Worm (Caenorhabditis elegans) whole organism, L4 larva: ENCODE measurements around the gene nkat-1.

Experiments
- D1046.2 ChIP-seq: fragments of 200-800 bp; sonication (Bioruptor generic); IDR thresholded peaks from 2 replicates; pipeline ENCODE4 v1.3.6; 2022; ENCODE audit warnings: missing genetic modification characterization, missing compliant biosample characterization
- F26F4.8 ChIP-seq: fragments of 200-800 bp; sonication (Bioruptor generic); conservative IDR thresholded peaks from 2 replicates; pipeline ENCODE4 v1.3.6; 2022; ENCODE audit warnings: missing genetic modification characterization, missing compliant biosample characterization
- F37D6.2 ChIP-seq: sonication (generic microtip); optimal IDR thresholded peaks from 2 replicates; lab custom pipeline; 2016; ENCODE audit warnings: mild to moderate bottlenecking, missing genetic modification characterization, missing compliant biosample characterization
- R02D3.7 ChIP-seq: fragments of 150-350 bp; sonication (generic microtip); optimal IDR thresholded peaks from 3 replicates; lab custom pipeline; 2014; ENCODE audit warnings: missing biosample characterization, missing genetic modification characterization
- T20F7.1 ChIP-seq: fragments of 200-800 bp; sonication (Bioruptor generic); optimal IDR thresholded peaks from 2 replicates; lab custom pipeline; 2018; ENCODE audit warnings: mild to moderate bottlenecking, missing genetic modification characterization, missing compliant biosample characterization
- Y105C5A.15 ChIP-seq: fragments of 200-800 bp; sonication (Bioruptor generic); IDR thresholded peaks from 2 replicates; pipeline ENCODE4 v1.3.6; 2022; ENCODE audit warnings: missing genetic modification characterization, missing compliant biosample characterization
- Y48G9A.11 ChIP-seq: fragments of 200-800 bp; sonication (Bioruptor generic); IDR thresholded peaks from 2 replicates; pipeline ENCODE4 v1.3.6; 2022; ENCODE audit warnings: missing genetic modification reagents, missing genetic modification characterization, missing compliant biosample characterization
- Y5F2A.4 ChIP-seq: fragments of 200-800 bp; sonication (Bioruptor generic); optimal IDR thresholded peaks from 2 replicates; lab custom pipeline; 2018; ENCODE audit warnings: mild to moderate bottlenecking, missing genetic modification characterization, missing compliant biosample characterization
- ZK337.2 ChIP-seq: fragments of 200-800 bp; sonication (Bioruptor generic); IDR thresholded peaks from 2 replicates; pipeline ENCODE4 v1.3.6; 2022; ENCODE audit warnings: missing genetic modification reagents, missing genetic modification characterization, missing compliant biosample characterization
- aha-1 ChIP-seq: fragments of 150-350 bp; peaks from one replicate; lab custom pipeline; 2014; ENCODE audit warnings: missing biosample characterization, missing genetic modification characterization
- ceh-32 ChIP-seq: sonication (generic microtip); optimal IDR thresholded peaks from 2 replicates; lab custom pipeline; 2016; ENCODE audit warnings: mild to moderate bottlenecking, missing genetic modification characterization, missing compliant biosample characterization; ENCODE audit not compliant: poor library complexity
- ceh-62 ChIP-seq: sonication (generic microtip); optimal IDR thresholded peaks from 2 replicates; lab custom pipeline; 2017; ENCODE audit warnings: missing biosample characterization, missing genetic modification characterization
- ceh-82 ChIP-seq: sonication (generic microtip); optimal IDR thresholded peaks from 2 replicates; lab custom pipeline; 2017; ENCODE audit warnings: missing biosample characterization, missing genetic modification characterization
- ctbp-1 ChIP-seq: fragments of 200-800 bp; sonication (Bioruptor generic); IDR thresholded peaks from 2 replicates; pipeline ENCODE4 v1.3.6; 2022; ENCODE audit warnings: missing genetic modification reagents, missing genetic modification characterization, missing compliant biosample characterization
- daf-12 ChIP-seq: fragments of 150-350 bp; optimal IDR thresholded peaks from 2 replicates; lab custom pipeline; 2014; ENCODE audit warnings: missing biosample characterization, missing genetic modification reagents, missing genetic modification characterization
- daf-16 ChIP-seq, 3 experiments: sonication (generic microtip); optimal IDR thresholded peaks; 2 replicates each; lab custom pipeline; 2016 to 2017; ENCODE audit warnings: missing genetic modification characterization in 3 of 3, missing genetic modification reagents in 3 of 3, mild to moderate bottlenecking in 2 of 3, missing compliant biosample characterization in 2 of 3, missing biosample characterization in 1 of 3, moderate library complexity in 1 of 3
- dmd-8 ChIP-seq: fragments of 200-800 bp; sonication (Bioruptor generic); IDR thresholded peaks from 2 replicates; pipeline ENCODE4 v1.3.6; 2022; ENCODE audit warnings: missing genetic modification characterization, missing compliant biosample characterization
- dpl-1 ChIP-seq: fragments of 150-350 bp; optimal IDR thresholded peaks from 2 replicates; lab custom pipeline; 2014; ENCODE audit warnings: missing biosample characterization, missing genetic modification reagents, missing genetic modification characterization
- duxl-1 ChIP-seq: sonication (generic microtip); optimal IDR thresholded peaks from 2 replicates; lab custom pipeline; 2016; ENCODE audit warnings: mild to moderate bottlenecking, missing genetic modification characterization, moderate library complexity, missing compliant biosample characterization; ENCODE audit not compliant: poor library complexity
- dve-1 ChIP-seq: sonication (generic microtip); optimal IDR thresholded peaks from 2 replicates; lab custom pipeline; 2017; ENCODE audit warnings: antibody characterized with exemption, mild to moderate bottlenecking, missing genetic modification characterization, missing compliant biosample characterization; ENCODE audit not compliant: insufficient read depth
- fkh-10 ChIP-seq: fragments of 150-350 bp; optimal IDR thresholded peaks from 2 replicates; lab custom pipeline; 2014; ENCODE audit warnings: missing biosample characterization, missing genetic modification reagents, missing genetic modification characterization
- hlh-11 ChIP-seq: fragments of 200-800 bp; sonication (Bioruptor generic); optimal IDR thresholded peaks from 2 replicates; lab custom pipeline; 2018; ENCODE audit warnings: mild to moderate bottlenecking, missing genetic modification characterization, missing compliant biosample characterization
- hlh-30 ChIP-seq: sonication (generic microtip); optimal IDR thresholded peaks from 2 replicates; lab custom pipeline; 2017; ENCODE audit warnings: antibody characterized with exemption, mild to moderate bottlenecking, missing genetic modification characterization, missing compliant biosample characterization; ENCODE audit not compliant: insufficient read depth
- jun-1 ChIP-seq: fragments of 150-350 bp; optimal IDR thresholded peaks from 2 replicates; lab custom pipeline; 2014; ENCODE audit warnings: missing biosample characterization, missing genetic modification reagents, missing genetic modification characterization
- lim-7 ChIP-seq: fragments of 200-800 bp; sonication (Bioruptor generic); IDR thresholded peaks from 2 replicates; pipeline ENCODE4 v1.3.6; 2022; ENCODE audit warnings: missing genetic modification characterization, missing compliant biosample characterization
- lin-13 ChIP-seq: fragments of 150-350 bp; optimal IDR thresholded peaks from 2 replicates; lab custom pipeline; 2014; ENCODE audit warnings: missing biosample characterization, missing genetic modification reagents, missing genetic modification characterization
- lin-29 ChIP-seq: fragments of 200-800 bp; sonication (Bioruptor generic); IDR thresholded peaks from 2 replicates; pipeline ENCODE4 v1.3.6; 2022; ENCODE audit warnings: missing genetic modification reagents, missing genetic modification characterization, missing compliant biosample characterization
- lin-39 ChIP-seq: fragments of 150-350 bp; optimal IDR thresholded peaks from 2 replicates; lab custom pipeline; 2014; ENCODE audit warnings: missing biosample characterization, missing genetic modification reagents, missing genetic modification characterization
- lir-3 ChIP-seq: sonication (generic microtip); optimal IDR thresholded peaks from 2 replicates; lab custom pipeline; 2016; ENCODE audit warnings: mild to moderate bottlenecking, missing genetic modification characterization, missing compliant biosample characterization
- mdt-29 ChIP-seq: fragments of 200-800 bp; sonication (Bioruptor generic); IDR thresholded peaks from 2 replicates; pipeline ENCODE4 v1.3.6; 2022; ENCODE audit warnings: missing genetic modification reagents, missing genetic modification characterization, missing compliant biosample characterization
- mes-2 ChIP-seq: sonication (generic microtip); optimal IDR thresholded peaks from 2 replicates; lab custom pipeline; 2016; ENCODE audit warnings: missing genotype, mild to moderate bottlenecking, missing genetic modification characterization, missing compliant biosample characterization; ENCODE audit not compliant: poor library complexity, severe bottlenecking
- nhr-102 ChIP-seq: sonication (generic microtip); optimal IDR thresholded peaks from 2 replicates; lab custom pipeline; 2016; ENCODE audit warnings: mild to moderate bottlenecking, missing genetic modification characterization, moderate library complexity, missing compliant biosample characterization
- nhr-111 ChIP-seq: fragments of 200-800 bp; sonication (Bioruptor generic); optimal IDR thresholded peaks from 2 replicates; lab custom pipeline; 2018; ENCODE audit warnings: mild to moderate bottlenecking, missing genetic modification characterization, missing compliant biosample characterization
- nhr-28 ChIP-seq: fragments of 150-350 bp; optimal IDR thresholded peaks from 2 replicates; lab custom pipeline; 2014; ENCODE audit warnings: missing biosample characterization, missing genetic modification characterization
- nhr-76 ChIP-seq: fragments of 150-350 bp; optimal IDR thresholded peaks from 2 replicates; lab custom pipeline; 2014; ENCODE audit warnings: missing biosample characterization, missing genetic modification characterization
- pha-4 ChIP-seq, 2 experiments: fragments of 150-350 bp in 1 of 2; fragments of 200-800 bp in 1 of 2; sonication (Bioruptor generic) in 1 of 2; IDR thresholded peaks in 1 of 2; optimal IDR thresholded peaks in 1 of 2; 2 replicates each; pipeline versions ENCODE4 v1.3.6 to Lab custom; 2014 to 2022; ENCODE audit warnings: missing genetic modification characterization in 2 of 2, missing genetic modification reagents in 2 of 2, missing biosample characterization in 1 of 2, missing compliant biosample characterization in 1 of 2
- rbr-2 ChIP-seq: sonication (generic microtip); optimal IDR thresholded peaks from 2 replicates; lab custom pipeline; 2016; ENCODE audit warnings: missing genotype, missing genetic modification characterization, missing compliant biosample characterization
- sdz-12 ChIP-seq: fragments of 200-800 bp; sonication (Bioruptor generic); optimal IDR thresholded peaks from 2 replicates; lab custom pipeline; 2018; ENCODE audit warnings: mild to moderate bottlenecking, missing genetic modification characterization, missing compliant biosample characterization
- set-16 ChIP-seq: fragments of 200-800 bp; sonication (Bioruptor generic); IDR thresholded peaks from 2 replicates; pipeline ENCODE4 v1.3.6; 2022; ENCODE audit warnings: missing genetic modification reagents, missing genetic modification characterization, missing compliant biosample characterization
- snpc-1.2 ChIP-seq: fragments of 200-800 bp; sonication (Bioruptor generic); IDR thresholded peaks from 2 replicates; pipeline ENCODE4 v1.3.6; 2022; ENCODE audit warnings: missing genetic modification reagents, missing genetic modification characterization, missing compliant biosample characterization
- tag-97 ChIP-seq: fragments of 200-800 bp; sonication (Bioruptor generic); IDR thresholded peaks from 2 replicates; pipeline ENCODE4 v1.3.6; 2022; ENCODE audit warnings: missing genetic modification characterization, missing compliant biosample characterization
- unc-130 ChIP-seq: sonication (generic microtip); optimal IDR thresholded peaks from 2 replicates; lab custom pipeline; 2016; ENCODE audit warnings: missing genetic modification reagents, missing genetic modification characterization, missing compliant biosample characterization
- unc-39 ChIP-seq: sonication (generic microtip); optimal IDR thresholded peaks from 2 replicates; lab custom pipeline; 2017; ENCODE audit warnings: missing biosample characterization, missing genetic modification characterization
- zip-2 ChIP-seq: fragments of 150-350 bp; optimal IDR thresholded peaks from 2 replicates; lab custom pipeline; 2014; ENCODE audit warnings: missing biosample characterization, missing genetic modification characterization
- ztf-11 ChIP-seq: fragments of 150-350 bp; optimal IDR thresholded peaks from 2 replicates; lab custom pipeline; 2014; ENCODE audit warnings: missing biosample characterization, missing genetic modification characterization

Gene nkat-1

ce11 chrX:14125870-14126269 is 14.1 kb downstream of the nkat-1 start, which contains the start of gene F28H6.6:
Gene F28H6.6 (minus strand): TSS chrX:14125879.
- 0 out of 2 replicates have a peak, but pooled peaks have one; percentile 21 for TF ChIP-seq mdt-29 (GFP tag; lab: Robert Waterston, UW)
- TF ChIP-seq mes-2 (tag; lab: Kevin White, UChicago) = peak; percentile 32
- TF ChIP-seq unc-39 (tag; lab: Kevin White, UChicago) = no peak
- no peak for TF ChIP-seq daf-16 (GFP tag; optimal IDR thresholded peaks at IDR 0.05; lab: Kevin White, UChicago)
- TF ChIP-seq daf-16 (tag; optimal IDR thresholded peaks at IDR 0.05; lab: Kevin White, UChicago) = peak; percentile 55
- peak; percentile 65 for TF ChIP-seq aha-1 (tag; lab: Kevin White, UChicago)
- no peak for TF ChIP-seq lin-13
- peak; percentile 57 for TF ChIP-seq nhr-28
- TF ChIP-seq dve-1 (tag; lab: Kevin White, UChicago) = peak; percentile 5
- no peak for TF ChIP-seq zip-2 (tag; lab: Kevin White, UChicago)
- TF ChIP-seq Y5F2A.4 (GFP tag; lab: Kevin White, UChicago) = no peak
- no peak for TF ChIP-seq dpl-1

ce11 chrX:14118762-14119161 is 21.2 kb downstream of the nkat-1 start:
- TF ChIP-seq tag-97 (GFP tag; lab: Robert Waterston, UW) = no peak
- TF ChIP-seq set-16 (GFP tag; lab: Robert Waterston, UW) = 0 out of 2 replicates have a peak, but pooled peaks have one; percentile 10

ce11 chrX:14115480-14116161 is 24.3 kb downstream of the nkat-1 start, which contains the start of gene F28H6.7:
Gene F28H6.7 (plus strand): TSS chrX:14116111.
- no peak for TF ChIP-seq jun-1 (tag; lab: Kevin White, UChicago)
- TF ChIP-seq fkh-10 (GFP tag; lab: Kevin White, UChicago) = no peak
- TF ChIP-seq ceh-62 (tag; lab: Kevin White, UChicago) = no peak
- TF ChIP-seq ctbp-1 (GFP tag; lab: Robert Waterston, UW) = no peak; the same call in none of the 2 replicates
- TF ChIP-seq snpc-1.2 (GFP tag; lab: Robert Waterston, UW) = peak; percentile 76
- TF ChIP-seq F37D6.2 (tag; lab: Kevin White, UChicago) = peak; percentile 18
- TF ChIP-seq F26F4.8 (GFP tag; lab: Robert Waterston, UW) = 0 out of 2 replicates have a peak, but pooled peaks have one; percentile 55
- no peak for TF ChIP-seq hlh-11
- TF ChIP-seq dmd-8 (GFP tag; lab: Robert Waterston, UW) = peak; percentile 79
- no peak for TF ChIP-seq lir-3 (tag; lab: Kevin White, UChicago)
- no peak for TF ChIP-seq dve-1 (tag; lab: Kevin White, UChicago)
- peak; percentile 43 for TF ChIP-seq nhr-102 (tag; lab: Kevin White, UChicago)
- TF ChIP-seq ceh-32 (tag; lab: Kevin White, UChicago) = no peak
- peak; percentile 70; the same call in 1 of the 2 replicates for TF ChIP-seq Y105C5A.15 (GFP tag; lab: Robert Waterston, UW)
- TF ChIP-seq sdz-12 (GFP tag; lab: Kevin White, UChicago) = peak; percentile 43
- TF ChIP-seq lin-29 (GFP tag; lab: Robert Waterston, UW) = no peak
- peak; percentile 84 for TF ChIP-seq lim-7 (GFP tag; lab: Robert Waterston, UW)
- no peak for TF ChIP-seq nhr-76 (tag; lab: Kevin White, UChicago)
- peak; percentile 8 for TF ChIP-seq nhr-111 (GFP tag; lab: Kevin White, UChicago)
- TF ChIP-seq ZK337.2 (GFP tag; lab: Robert Waterston, UW) = peak; percentile 60
- peak; percentile 17 for TF ChIP-seq nhr-28
- TF ChIP-seq daf-12 (tag; lab: Kevin White, UChicago) = no peak
- no peak for TF ChIP-seq ztf-11 (tag; lab: Kevin White, UChicago)
- no peak for TF ChIP-seq R02D3.7
- no peak for TF ChIP-seq Y48G9A.11 (GFP tag; lab: Robert Waterston, UW)
- peak; percentile 27 for TF ChIP-seq duxl-1 (tag; lab: Kevin White, UChicago)
- no peak for TF ChIP-seq ceh-82 (tag; lab: Kevin White, UChicago)
- peak; percentile 61 for TF ChIP-seq rbr-2 (tag; lab: Kevin White, UChicago)
- TF ChIP-seq pha-4 (GFP tag; IDR thresholded peaks at IDR 0.05; lab: Robert Waterston, UW) = no peak; the same call in 1 of the 2 replicates
- no peak for TF ChIP-seq pha-4 (tag; optimal IDR thresholded peaks at IDR 0.05; lab: Kevin White, UChicago)
- peak; percentile 18 for TF ChIP-seq T20F7.1 (GFP tag; lab: Kevin White, UChicago)
- peak; percentile 16 for TF ChIP-seq unc-130 (GFP tag; lab: Kevin White, UChicago)
- TF ChIP-seq hlh-30 (tag; lab: Kevin White, UChicago) = peak; percentile 48
- TF ChIP-seq lin-39 (tag; lab: Kevin White, UChicago) = no peak
- peak; percentile 75; the same call in 1 of the 2 replicates for TF ChIP-seq D1046.2 (GFP tag; lab: Robert Waterston, UW)
